Fruit fly (Drosophila melanogaster): ENCODE measurements around the gene kek6.
A peak's percentile ranks its signal among the peaks of the same experiment; 100 is the strongest.

kek6 gene

dm6 chr3R:31711270-31712029 is 89.5 kb downstream of the kek6 start:
- TF ChIP-seq HLH106 (tag; optimal IDR thresholded peaks at IDR 0.05) (no peak), Jra (GFP tag; optimal IDR thresholded peaks at IDR 0.05) (no peak), Rel (GFP tag; optimal IDR thresholded peaks at IDR 0.05) (no peak), Rel (tag; optimal IDR thresholded peaks at IDR 0.05) (no peak), brk (GFP tag; optimal IDR thresholded peaks at IDR 0.05) (no peak), CG32264 (GFP tag; optimal IDR thresholded peaks at IDR 0.05) (no peak), foxo (GFP tag; optimal IDR thresholded peaks at IDR 0.05) (no peak), Dfd (GFP tag; optimal IDR thresholded peaks at IDR 0.05) (no peak), pan (optimal IDR thresholded peaks at IDR 0.05) (no peak)

- no peak for TF ChIP-seq Rel (GFP tag; optimal IDR thresholded peaks at IDR 0.05)
- TF ChIP-seq Rel (tag; optimal IDR thresholded peaks at IDR 0.05), result peak; percentile 22
- no peak for TF ChIP-seq jim (GFP tag; optimal IDR thresholded peaks at IDR 0.05)
Observed at dm6 chr3R:31712585-31712984, 90.6 kb downstream of the kek6 start.

dm6 chr3R:31713306-31714123 is 91.6 kb downstream of the kek6 start, which contains the start of gene ttk:
TSS of gene ttk (plus strand) at chr3R:31713867.
- no peak for TF ChIP-seq Hr78 (GFP tag; optimal IDR thresholded peaks at IDR 0.05)
- TF ChIP-seq woc (GFP tag; optimal IDR thresholded peaks at IDR 0.05), result no peak
- TF ChIP-seq Jra (GFP tag; optimal IDR thresholded peaks at IDR 0.05), result peak; percentile 34
- peak; percentile 63 for TF ChIP-seq fru (GFP tag; optimal IDR thresholded peaks at IDR 0.05)
- peak; percentile 4 for TF ChIP-seq HLH106 (tag; optimal IDR thresholded peaks at IDR 0.05)
- no peak for TF ChIP-seq pan (optimal IDR thresholded peaks at IDR 0.05)
- TF ChIP-seq CrebA (GFP tag; optimal IDR thresholded peaks at IDR 0.05; ENCODE audit: borderline replicate concordance), result peak; percentile 65
- no peak for TF ChIP-seq ey (GFP tag; optimal IDR thresholded peaks at IDR 0.05)
- TF ChIP-seq tai (GFP tag; optimal IDR thresholded peaks at IDR 0.05), result no peak
- TF ChIP-seq Dif (GFP tag; optimal IDR thresholded peaks at IDR 0.05; ENCODE audit: partially characterized antibody), result peak; percentile 92
- TF ChIP-seq Rel (GFP tag; optimal IDR thresholded peaks at IDR 0.05), result peak; percentile 8
- no peak for TF ChIP-seq Rel (tag; optimal IDR thresholded peaks at IDR 0.05)
- peak in 1 of 2 experiments; percentile 46 for TF ChIP-seq foxo (GFP tag; optimal IDR thresholded peaks at IDR 0.05)
- TF ChIP-seq dmrt93B (GFP tag; optimal IDR thresholded peaks at IDR 0.05), result no peak
- no peak for TF ChIP-seq usp (GFP tag; optimal IDR thresholded peaks at IDR 0.05)
- TF ChIP-seq psq (GFP tag; optimal IDR thresholded peaks at IDR 0.05), result peak; percentile 58
- TF ChIP-seq Abd-B (GFP tag; optimal IDR thresholded peaks at IDR 0.05), result no peak
- TF ChIP-seq Hr83 (GFP tag; optimal IDR thresholded peaks at IDR 0.05; ENCODE audit: poor library complexity, severe bottlenecking), result peak; percentile 25
- TF ChIP-seq dl (GFP tag; optimal IDR thresholded peaks at IDR 0.05; ENCODE audit: insufficient read depth in 1 of 2, partially characterized antibody in 2 of 2), result peak; percentile 89 to 96
- TF ChIP-seq brk (GFP tag; optimal IDR thresholded peaks at IDR 0.05), result no peak
- no peak for TF ChIP-seq OdsH (GFP tag; optimal IDR thresholded peaks at IDR 0.05)
- peak; percentile 83 for TF ChIP-seq Vsx2 (GFP tag; optimal IDR thresholded peaks at IDR 0.05; ENCODE audit: partially characterized antibody)
- no peak for TF ChIP-seq dsf (GFP tag; optimal IDR thresholded peaks at IDR 0.05; ENCODE audit: borderline replicate concordance)
- peak; percentile 64 for TF ChIP-seq h (GFP tag; optimal IDR thresholded peaks at IDR 0.05)
- peak; percentile 16 for TF ChIP-seq rgr (GFP tag; optimal IDR thresholded peaks at IDR 0.05)
- TF ChIP-seq Sp1 (GFP tag; optimal IDR thresholded peaks at IDR 0.05), result peak; percentile 5
- peak; percentile 11 for TF ChIP-seq br (GFP tag; optimal IDR thresholded peaks at IDR 0.05)
- no peak for TF ChIP-seq lola (GFP tag; optimal IDR thresholded peaks at IDR 0.05)
